Fruit fly (Drosophila melanogaster) whole organism, prepupa: Measurements from ENCODE around the gene CG5087.

Experiments used
- CG10631 ChIP-seq: fragments of 200-800 bp; sonication (Bioruptor generic); optimal IDR thresholded peaks from 2 replicates; lab custom pipeline; 2016; ENCODE audit warnings: missing biosample characterization, missing genetic modification characterization
- CG3032 ChIP-seq: fragments of 200-800 bp; optimal IDR thresholded peaks from 2 replicates; lab custom pipeline; 2019; ENCODE audit warnings: missing biosample characterization, mild to moderate bottlenecking, missing genetic modification characterization, moderate library complexity
- Ets21C ChIP-seq: fragments of 200-800 bp; sonication (Bioruptor generic); optimal IDR thresholded peaks from 3 replicates; lab custom pipeline; 2016; ENCODE audit warnings: missing biosample characterization, missing genetic modification characterization
- Lpt ChIP-seq: fragments of 200-800 bp; sonication (Bioruptor generic); optimal IDR thresholded peaks from 3 replicates; lab custom pipeline; 2016; ENCODE audit warnings: missing biosample characterization, missing genetic modification characterization
- OdsH ChIP-seq: fragments of 200-800 bp; sonication (Bioruptor generic); optimal IDR thresholded peaks from 3 replicates; lab custom pipeline; 2016; ENCODE audit warnings: missing biosample characterization, missing genetic modification characterization
- fd59A ChIP-seq: fragments of 200-800 bp; sonication (Bioruptor generic); optimal IDR thresholded peaks from 2 replicates; lab custom pipeline; 2017; ENCODE audit warnings: missing biosample characterization, mild to moderate bottlenecking, missing genetic modification characterization, missing genetic modification reagents
- fkh ChIP-seq: fragments of 200-800 bp; sonication (Bioruptor generic); optimal IDR thresholded peaks from 3 replicates; lab custom pipeline; 2017; ENCODE audit warnings: missing biosample characterization, mild to moderate bottlenecking, missing genetic modification characterization, moderate library complexity
- net ChIP-seq: fragments of 200-800 bp; sonication (Bioruptor generic); optimal IDR thresholded peaks from 3 replicates; lab custom pipeline; 2016; ENCODE audit warnings: missing biosample characterization, missing genetic modification characterization
- ss ChIP-seq, 2 experiments: fragments of 200-800 bp; sonication (Bioruptor generic); optimal IDR thresholded peaks; 2 replicates in 1 of 2; 3 replicates in 1 of 2; lab custom pipeline; 2017 to 2018; ENCODE audit warnings: mild to moderate bottlenecking in 2 of 2, missing biosample characterization in 2 of 2, missing genetic modification characterization in 2 of 2, moderate library complexity in 1 of 2

DNA sequence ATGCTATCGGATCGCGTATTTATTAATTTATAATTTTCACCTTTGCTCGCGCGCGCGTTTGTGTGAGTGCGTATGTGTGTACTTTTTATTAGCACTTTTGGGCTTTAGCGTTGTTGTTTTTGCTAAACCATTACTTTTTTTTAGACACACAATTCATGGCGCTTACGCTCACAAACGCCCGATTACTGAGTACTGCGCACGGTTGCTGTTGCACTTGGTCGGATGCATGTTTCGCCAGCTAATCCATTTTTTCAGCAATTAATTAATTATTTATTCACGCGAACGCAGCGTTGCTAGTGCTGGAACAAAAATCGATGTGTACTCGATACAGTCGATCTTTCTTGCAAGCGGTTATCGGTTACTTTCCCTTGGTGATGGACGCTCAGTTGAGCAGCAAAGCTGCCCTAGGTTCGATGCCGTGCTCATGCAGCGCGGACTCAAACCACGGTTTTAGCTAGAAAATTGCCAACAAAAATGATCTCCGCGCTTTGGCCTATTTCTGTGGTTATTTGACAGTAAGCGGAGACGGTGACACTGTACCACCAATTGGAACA, at the start of gene CG5087, which contains the start of gene smg:
- TF ChIP-seq OdsH (GFP tag; lab: Kevin White, UChicago) (no peak), fd59A (GFP tag; lab: Kevin White, UChicago) (no peak), CG10631 (GFP tag; lab: Kevin White, UChicago) (no peak), fkh (GFP tag; lab: Kevin White, UChicago) (peak; percentile 75), ss (GFP tag; optimal IDR thresholded peaks at IDR 0.05; lab: Kevin White, UChicago) (no peak), CG3032 (tag; lab: Kevin White, UChicago) (no peak), Lpt (GFP tag; lab: Kevin White, UChicago) (no peak), net (GFP tag; lab: Kevin White, UChicago) (no peak), Ets21C (GFP tag; lab: Kevin White, UChicago) (no peak)
